Fruit fly (Drosophila melanogaster) whole organism, embryonic: Measurements from ENCODE around the gene CG7320.

Source experiments
- ATbp ChIP-seq: fragments of 200-800 bp; sonication (Bioruptor generic); optimal IDR thresholded peaks from 2 replicates; lab custom pipeline; 2017; ENCODE audit warnings: missing biosample characterization, mild to moderate bottlenecking, missing genetic modification characterization, missing genetic modification reagents
- Atf3 ChIP-seq: fragments of 200-800 bp; sonication (Bioruptor generic); optimal IDR thresholded peaks from 3 replicates; lab custom pipeline; 2016; ENCODE audit warnings: missing biosample characterization, missing genetic modification characterization
- B-H1 ChIP-seq: fragments of 200-800 bp; sonication (Bioruptor generic); IDR thresholded peaks from 3 replicates; pipeline ENCODE4 v1.3.6; 2022; ENCODE audit warnings: missing biosample characterization, missing genetic modification characterization
- CG10565 ChIP-seq: fragments of 200-800 bp; sonication (Bioruptor generic); optimal IDR thresholded peaks from 3 replicates; lab custom pipeline; 2016; ENCODE audit warnings: missing biosample characterization, mild to moderate bottlenecking, missing genetic modification characterization
- CG10654 ChIP-seq: fragments of 200-800 bp; sonication (Bioruptor generic); optimal IDR thresholded peaks from 2 replicates; lab custom pipeline; 2016; ENCODE audit warnings: missing biosample characterization, missing genetic modification characterization
- CG12104 ChIP-seq: fragments of 200-800 bp; sonication (Bioruptor generic); optimal IDR thresholded peaks from 3 replicates; lab custom pipeline; 2016; ENCODE audit warnings: missing biosample characterization, missing genetic modification characterization
- CG12299 ChIP-seq: fragments of 200-800 bp; sonication (Bioruptor generic); optimal IDR thresholded peaks from 2 replicates; lab custom pipeline; 2018; ENCODE audit warnings: missing biosample characterization, mild to moderate bottlenecking, missing genetic modification characterization
- CG13296 ChIP-seq: fragments of 200-800 bp; sonication (Bioruptor generic); optimal IDR thresholded peaks from 3 replicates; lab custom pipeline; 2018; ENCODE audit warnings: missing biosample characterization, mild to moderate bottlenecking, missing genetic modification characterization
- CG15073 ChIP-seq: fragments of 200-800 bp; sonication (Bioruptor generic); optimal IDR thresholded peaks from 2 replicates; lab custom pipeline; 2016; ENCODE audit warnings: missing biosample characterization, missing genetic modification characterization
- CG1602 ChIP-seq: fragments of 200-800 bp; sonication (Bioruptor generic); optimal IDR thresholded peaks from 3 replicates; lab custom pipeline; 2016; ENCODE audit warnings: missing biosample characterization, missing genetic modification characterization
- CG16815 ChIP-seq: fragments of 200-800 bp; sonication (Bioruptor generic); optimal IDR thresholded peaks from 3 replicates; lab custom pipeline; 2017; ENCODE audit warnings: missing biosample characterization, mild to moderate bottlenecking, missing genetic modification characterization
- CG17328 ChIP-seq: fragments of 200-800 bp; sonication (Bioruptor generic); IDR thresholded peaks from 2 replicates; pipeline ENCODE4 v1.3.6; 2022; ENCODE audit warnings: missing biosample characterization, missing genetic modification characterization
- CG34224 ChIP-seq: fragments of 200-800 bp; sonication (Bioruptor generic); IDR thresholded peaks from 3 replicates; pipeline ENCODE4 v1.3.6; 2022; ENCODE audit warnings: missing biosample characterization, missing genetic modification characterization; ENCODE audit not compliant: partially characterized antibody
- CG4730 ChIP-seq: fragments of 200-800 bp; sonication (Bioruptor generic); IDR thresholded peaks from 2 replicates; pipeline ENCODE4 v1.3.6; 2022; ENCODE audit warnings: missing biosample characterization, missing genetic modification characterization
- CG6254 ChIP-seq: fragments of 200-800 bp; sonication (Bioruptor generic); optimal IDR thresholded peaks from 3 replicates; lab custom pipeline; 2017; ENCODE audit warnings: mild to moderate bottlenecking, missing biosample characterization, missing genetic modification reagents, missing genetic modification characterization
- CG7271 ChIP-seq: fragments of 200-800 bp; sonication (Bioruptor generic); optimal IDR thresholded peaks from 2 replicates; lab custom pipeline; 2018; ENCODE audit warnings: missing biosample characterization, mild to moderate bottlenecking, missing genetic modification characterization, moderate library complexity
- CG7556 ChIP-seq: fragments of 200-800 bp; sonication (Bioruptor generic); optimal IDR thresholded peaks from 2 replicates; lab custom pipeline; 2017; ENCODE audit warnings: missing biosample characterization, mild to moderate bottlenecking, missing genetic modification characterization
- CG7786 ChIP-seq: fragments of 200-800 bp; sonication (Bioruptor generic); optimal IDR thresholded peaks from 2 replicates; lab custom pipeline; 2016; ENCODE audit warnings: missing biosample characterization, missing genetic modification characterization
- CG9437 ChIP-seq: fragments of 200-800 bp; sonication (Bioruptor generic); optimal IDR thresholded peaks from 2 replicates; lab custom pipeline; 2018; ENCODE audit warnings: missing biosample characterization, mild to moderate bottlenecking, missing genetic modification characterization
- CG9727 ChIP-seq: fragments of 200-800 bp; sonication (Bioruptor generic); optimal IDR thresholded peaks from 3 replicates; lab custom pipeline; 2017; ENCODE audit warnings: missing biosample characterization, mild to moderate bottlenecking, missing genetic modification characterization
- Drgx ChIP-seq: fragments of 200-800 bp; sonication (Bioruptor generic); IDR thresholded peaks from 2 replicates; pipeline ENCODE4 v1.3.6; 2022; ENCODE audit warnings: missing biosample characterization, missing genetic modification characterization
- E2f1 ChIP-seq: fragments of 200-800 bp; sonication (Bioruptor generic); IDR thresholded peaks from 2 replicates; pipeline ENCODE4 v1.3.6; 2022; ENCODE audit warnings: missing biosample characterization, missing genetic modification characterization
- Gug ChIP-seq: fragments of 200-800 bp; sonication (Bioruptor generic); IDR thresholded peaks from 4 replicates; pipeline ENCODE4 v1.3.6; 2022; ENCODE audit warnings: missing biosample characterization, missing genetic modification characterization
- H2.0 ChIP-seq: fragments of 200-800 bp; sonication (Bioruptor generic); IDR thresholded peaks from 2 replicates; pipeline ENCODE4 v1.3.6; 2022; ENCODE audit warnings: missing biosample characterization, missing genetic modification characterization
- Hmr ChIP-seq: fragments of 200-800 bp; sonication (Bioruptor generic); optimal IDR thresholded peaks from 3 replicates; lab custom pipeline; 2017; ENCODE audit warnings: mild to moderate bottlenecking, missing biosample characterization, missing genetic modification reagents, missing genetic modification characterization
- Lhr ChIP-seq: fragments of 200-800 bp; sonication (Bioruptor generic); optimal IDR thresholded peaks from 3 replicates; lab custom pipeline; 2017; ENCODE audit warnings: mild to moderate bottlenecking, missing biosample characterization, missing genetic modification reagents, missing genetic modification characterization
- Lpt ChIP-seq: fragments of >200 bp; optimal IDR thresholded peaks from 2 replicates; lab custom pipeline; 2018; ENCODE audit warnings: missing biosample characterization, missing genetic modification characterization
- Meics ChIP-seq: fragments of 200-800 bp; sonication (Bioruptor generic); optimal IDR thresholded peaks from 2 replicates; lab custom pipeline; 2017; ENCODE audit warnings: missing biosample characterization, mild to moderate bottlenecking, missing genetic modification characterization
- Oli ChIP-seq: fragments of 200-800 bp; sonication (Bioruptor generic); optimal IDR thresholded peaks from 2 replicates; lab custom pipeline; 2018; ENCODE audit warnings: missing biosample characterization, mild to moderate bottlenecking, missing genetic modification characterization, moderate library complexity
- Ptx1 ChIP-seq: fragments of 200-800 bp; sonication (Bioruptor generic); IDR thresholded peaks from 2 replicates; pipeline ENCODE4 v1.3.6; 2022; ENCODE audit warnings: missing biosample characterization, missing genetic modification characterization
- Sox100B ChIP-seq: fragments of 200-800 bp; sonication (Bioruptor generic); optimal IDR thresholded peaks from 3 replicates; lab custom pipeline; 2018; ENCODE audit warnings: missing biosample characterization, mild to moderate bottlenecking, missing genetic modification characterization
- Spps ChIP-seq: fragments of 200-800 bp; sonication (Bioruptor generic); optimal IDR thresholded peaks from 2 replicates; lab custom pipeline; 2018; ENCODE audit warnings: missing biosample characterization, mild to moderate bottlenecking, missing genetic modification characterization
- Sry-β ChIP-seq: fragments of 200-800 bp; sonication (Bioruptor generic); optimal IDR thresholded peaks from 2 replicates; lab custom pipeline; 2018; ENCODE audit warnings: missing biosample characterization, mild to moderate bottlenecking, missing genetic modification characterization, moderate library complexity
- Ssrp ChIP-seq: fragments of 200-800 bp; sonication (Bioruptor generic); optimal IDR thresholded peaks from 2 replicates; lab custom pipeline; 2018; ENCODE audit warnings: missing biosample characterization, mild to moderate bottlenecking, missing genetic modification characterization, moderate library complexity
- Usf ChIP-seq: fragments of 200-800 bp; sonication (Bioruptor generic); optimal IDR thresholded peaks from 2 replicates; lab custom pipeline; 2017; ENCODE audit warnings: missing genotype, missing biosample characterization, missing genetic modification characterization
- ac ChIP-seq: fragments of 200-800 bp; sonication (Bioruptor generic); optimal IDR thresholded peaks from 3 replicates; lab custom pipeline; 2017; ENCODE audit warnings: missing biosample characterization, mild to moderate bottlenecking, missing genetic modification characterization
- bsh ChIP-seq, 2 experiments: fragments of 200-800 bp; sonication (Bioruptor generic); optimal IDR thresholded peaks; 2 replicates each; lab custom pipeline; 2017 to 2018; ENCODE audit warnings: mild to moderate bottlenecking in 2 of 2, missing biosample characterization in 2 of 2, missing genetic modification characterization in 2 of 2, moderate library complexity in 1 of 2
- chn ChIP-seq: fragments of 200-800 bp; sonication (Bioruptor generic); optimal IDR thresholded peaks from 2 replicates; lab custom pipeline; 2016; ENCODE audit warnings: missing biosample characterization, missing genetic modification characterization
- crol ChIP-seq: fragments of 200-800 bp; sonication (Bioruptor generic); IDR thresholded peaks from 2 replicates; pipeline ENCODE4 v1.3.6; 2022; ENCODE audit warnings: missing biosample characterization, missing genetic modification characterization
- dati ChIP-seq: fragments of 200-800 bp; sonication (Bioruptor generic); IDR thresholded peaks from 2 replicates; pipeline ENCODE4 v1.3.6; 2022; ENCODE audit warnings: missing biosample characterization, missing genetic modification characterization
- esg ChIP-seq: fragments of 200-800 bp; sonication (Bioruptor generic); conservative IDR thresholded peaks from 2 replicates; pipeline ENCODE4 v1.3.6; 2022; ENCODE audit warnings: missing biosample characterization, missing genetic modification characterization
- kay ChIP-seq: fragments of 200-800 bp; sonication (Bioruptor generic); optimal IDR thresholded peaks from 2 replicates; lab custom pipeline; 2016; ENCODE audit warnings: missing biosample characterization, missing genetic modification characterization
- lola ChIP-seq, 3 experiments: fragments of >200 bp in 2 of 3; fragments of 200-800 bp in 1 of 3; sonication (Bioruptor generic) in 1 of 3; optimal IDR thresholded peaks; 2 replicates each; lab custom pipeline; 2017 to 2019; ENCODE audit warnings: missing biosample characterization in 3 of 3, missing genetic modification characterization in 3 of 3, mild to moderate bottlenecking in 1 of 3, moderate library complexity in 1 of 3
- run ChIP-seq: fragments of 200-800 bp; sonication (Bioruptor generic); optimal IDR thresholded peaks from 3 replicates; lab custom pipeline; 2018; ENCODE audit warnings: missing biosample characterization, mild to moderate bottlenecking, missing genetic modification characterization
- scrt ChIP-seq: fragments of 200-800 bp; sonication (Bioruptor generic); optimal IDR thresholded peaks from 2 replicates; lab custom pipeline; 2018; ENCODE audit warnings: missing biosample characterization, mild to moderate bottlenecking, missing genetic modification characterization, moderate library complexity
- sens ChIP-seq: fragments of 200-800 bp; sonication (Bioruptor generic); peaks from one replicate; lab custom pipeline; 2016; ENCODE audit warnings: missing biosample characterization, missing genetic modification characterization
- sisA ChIP-seq: fragments of 200-800 bp; sonication (Bioruptor generic); IDR thresholded peaks from 2 replicates; pipeline ENCODE4 v1.3.6; 2022; ENCODE audit warnings: missing biosample characterization, missing genetic modification characterization
- slp2 ChIP-seq: fragments of 200-800 bp; sonication (Bioruptor generic); optimal IDR thresholded peaks from 2 replicates; lab custom pipeline; 2016; ENCODE audit warnings: missing biosample characterization, missing genetic modification characterization
- tll ChIP-seq, 2 experiments: fragments of 200-800 bp in 1 of 2; fragments of >200 bp in 1 of 2; sonication (Bioruptor generic) in 1 of 2; optimal IDR thresholded peaks; 2 replicates each; lab custom pipeline; 2017 to 2019; ENCODE audit warnings: missing biosample characterization in 2 of 2, missing genetic modification characterization in 2 of 2, mild to moderate bottlenecking in 1 of 2, moderate library complexity in 1 of 2
- trem ChIP-seq: fragments of 200-800 bp; optimal IDR thresholded peaks from 3 replicates; lab custom pipeline; 2019; ENCODE audit warnings: missing biosample characterization, mild to moderate bottlenecking, missing genetic modification characterization, moderate library complexity
- trh ChIP-seq: fragments of 200-800 bp; sonication (Bioruptor generic); optimal IDR thresholded peaks from 2 replicates; lab custom pipeline; 2016; ENCODE audit warnings: missing biosample characterization, missing genetic modification characterization

The CG7320 gene

dm6 chr3L:18203949-18204348 lies 2.7 kb downstream of the CG7320 start (continued):
- TF ChIP-seq Sry-β (GFP tag; lab: Kevin White, UChicago), result no peak
- peak; percentile 60 for TF ChIP-seq CG6254 (GFP tag; lab: Kevin White, UChicago)
- TF ChIP-seq Spps (tag; lab: Kevin White, UChicago), result peak; percentile 81
- TF ChIP-seq trem (tag; lab: Kevin White, UChicago), result peak; percentile 79
- peak; percentile 27 for TF ChIP-seq ATbp (GFP tag; lab: Kevin White, UChicago)
- TF ChIP-seq Gug (GFP tag; lab: Robert Waterston, UW), result no peak
- TF ChIP-seq Ptx1 (GFP tag; lab: Robert Waterston, UW), result peak; percentile 58
- peak; percentile 32 for TF ChIP-seq Lhr
- TF ChIP-seq CG17328 (GFP tag; lab: Robert Waterston, UW), result peak; percentile 68
- TF ChIP-seq CG15073, result no peak
- TF ChIP-seq CG13296 (GFP tag; lab: Kevin White, UChicago), result no peak
- TF ChIP-seq B-H1, result 0 out of 3 replicates have a peak, but pooled peaks have one; percentile 26
- TF ChIP-seq Usf (GFP tag; lab: Kevin White, UChicago), result peak; percentile 15
- TF ChIP-seq Oli (tag; lab: Kevin White, UChicago), result peak; percentile 60
- TF ChIP-seq H2.0, result no peak
- no peak for TF ChIP-seq CG7786 (GFP tag; lab: Kevin White, UChicago)
- TF ChIP-seq lola (GFP tag; optimal IDR thresholded peaks at IDR 0.05; lab: Kevin White, UChicago), result peak in 1 of 3 experiments; percentile 87
- peak; percentile 31 for TF ChIP-seq CG10654
- TF ChIP-seq ac (GFP tag; lab: Kevin White, UChicago), result no peak
- no peak for TF ChIP-seq Lpt
- TF ChIP-seq CG34224, result no peak
- peak; percentile 14 for TF ChIP-seq CG9437 (GFP tag; lab: Kevin White, UChicago)
- peak; percentile 78 for TF ChIP-seq CG9727
- TF ChIP-seq Sox100B (GFP tag; lab: Kevin White, UChicago), result peak; percentile 53
- TF ChIP-seq CG10565 (GFP tag; lab: Kevin White, UChicago), result no peak
- peak; percentile 37 for TF ChIP-seq CG7271 (tag; lab: Kevin White, UChicago)
- no peak for TF ChIP-seq scrt (GFP tag; lab: Kevin White, UChicago)
- no peak for TF ChIP-seq Meics (GFP tag; lab: Kevin White, UChicago)
- peak; percentile 22 for TF ChIP-seq trh (GFP tag; lab: Kevin White, UChicago)
- TF ChIP-seq CG12299 (tag; lab: Kevin White, UChicago), result peak; percentile 14
- 0 out of 2 replicates have a peak, but pooled peaks have one; percentile 8 for TF ChIP-seq esg (GFP tag; lab: Robert Waterston, UW)
- TF ChIP-seq run (tag; lab: Kevin White, UChicago), result peak; percentile 27
- no peak for TF ChIP-seq crol (GFP tag; lab: Robert Waterston, UW)
- TF ChIP-seq sens, result peak; percentile 64
- TF ChIP-seq CG7556 (GFP tag; lab: Kevin White, UChicago), result peak; percentile 71
- peak; percentile 22; the same call in 1 of the 2 replicates for TF ChIP-seq sisA (GFP tag; lab: Robert Waterston, UW)
- no peak for TF ChIP-seq Hmr (GFP tag; lab: Kevin White, UChicago)
- no peak for TF ChIP-seq slp2
- peak; percentile 52 for TF ChIP-seq E2f1 (GFP tag; lab: Robert Waterston, UW)
- TF ChIP-seq CG12104 (GFP tag; lab: Kevin White, UChicago), result no peak
- no peak for TF ChIP-seq kay (GFP tag; lab: Kevin White, UChicago)
- no peak; the same call in 1 of the 2 replicates for TF ChIP-seq CG4730 (GFP tag; lab: Robert Waterston, UW)
- TF ChIP-seq Ssrp (tag; lab: Kevin White, UChicago), result peak; percentile 65
- no peak for TF ChIP-seq chn (GFP tag; lab: Kevin White, UChicago)
- TF ChIP-seq bsh (GFP tag; optimal IDR thresholded peaks at IDR 0.05; lab: Kevin White, UChicago), result peak in 1 of 2 experiments; percentile 88
- no peak for TF ChIP-seq Atf3 (GFP tag; lab: Kevin White, UChicago)
- TF ChIP-seq Drgx (GFP tag; lab: Robert Waterston, UW), result no peak
- TF ChIP-seq CG1602 (GFP tag; lab: Kevin White, UChicago), result peak; percentile 46
- TF ChIP-seq CG16815 (GFP tag; lab: Kevin White, UChicago), result peak; percentile 38
- no peak for TF ChIP-seq tll (GFP tag; optimal IDR thresholded peaks at IDR 0.05; lab: Kevin White, UChicago)
- no peak for TF ChIP-seq dati (GFP tag; lab: Robert Waterston, UW)
